Worm (Caenorhabditis elegans) whole organism, young adult: ENCODE data around the gene Y79H2A.12.
"Not testable (repeated sequence)": the region's sequence is repeated elsewhere in the genome, so short reads cannot be mapped to it uniquely, and the experiment has no call there.

ENCODE experiments used
- ama-1 ChIP-seq, 3 experiments: fragments of 150-350 bp in 1 of 3; sonication (generic microtip) in 2 of 3; optimal IDR thresholded peaks; 2 replicates each; lab custom pipeline; 2014 to 2018; ENCODE audit warnings: missing biosample characterization in 2 of 3, missing genetic modification characterization in 2 of 3, missing genetic modification reagents in 2 of 3
- egrh-3 ChIP-seq: fragments of 200-800 bp; sonication (Bioruptor generic); IDR thresholded peaks from 2 replicates; pipeline ENCODE4 v1.3.6; 2022; ENCODE audit warnings: missing genetic modification reagents, missing genetic modification characterization, missing compliant biosample characterization
- him-1 ChIP-seq: sonication (generic microtip); optimal IDR thresholded peaks from 2 replicates; lab custom pipeline; 2016; ENCODE audit warnings: missing genotype, missing genetic modification reagents, missing genetic modification characterization, missing compliant biosample characterization
- unc-130 ChIP-seq: sonication (generic microtip); optimal IDR thresholded peaks from 2 replicates; lab custom pipeline; 2016; ENCODE audit warnings: missing genetic modification reagents, missing genetic modification characterization, missing compliant biosample characterization
- ztf-28 ChIP-seq: fragments of 200-800 bp; sonication (Bioruptor generic); IDR thresholded peaks from 2 replicates; pipeline ENCODE4 v1.3.6; 2022; ENCODE audit warnings: missing genetic modification reagents, missing genetic modification characterization, missing compliant biosample characterization

ce11 chrIII:12001461-12001860, 27.2 kb downstream of the Y79H2A.12 start:
- not testable (repeated sequence) for TF ChIP-seq him-1 (tag; lab: Kevin White, UChicago); ztf-28; egrh-3 (GFP tag; lab: Robert Waterston, UW); ama-1 (optimal IDR thresholded peaks at IDR 0.05; lab: Kevin White, UChicago); ama-1 (GFP tag; optimal IDR thresholded peaks at IDR 0.05; lab: Kevin White, UChicago); unc-130 (GFP tag; lab: Kevin White, UChicago)
